Fruit fly (Drosophila melanogaster) whole organism, prepupa: ENCODE measurements around the gene Bka.

ENCODE experiments used
- CG10631 ChIP-seq: fragments of 200-800 bp; sonication (Bioruptor generic); optimal IDR thresholded peaks from 2 replicates; lab custom pipeline; 2016; ENCODE audit warnings: missing biosample characterization, missing genetic modification characterization
- CG11294 ChIP-seq: fragments of 200-800 bp; sonication (Bioruptor generic); IDR thresholded peaks from 2 replicates; pipeline ENCODE4 v1.3.6; 2022; ENCODE audit warnings: missing biosample characterization, missing genetic modification characterization
- CG15336 ChIP-seq: fragments of 200-800 bp; sonication (Bioruptor generic); IDR thresholded peaks from 2 replicates; pipeline ENCODE4 v1.3.6; 2022; ENCODE audit warnings: missing biosample characterization, missing genetic modification characterization
- CG1621 ChIP-seq: fragments of 200-800 bp; sonication (Bioruptor generic); optimal IDR thresholded peaks from 3 replicates; lab custom pipeline; 2018; ENCODE audit warnings: missing biosample characterization, mild to moderate bottlenecking, missing genetic modification characterization
- CG16779 ChIP-seq: fragments of 200-800 bp; sonication (Bioruptor generic); optimal IDR thresholded peaks from 3 replicates; lab custom pipeline; 2017; ENCODE audit warnings: missing biosample characterization, mild to moderate bottlenecking, missing genetic modification characterization
- CG3032 ChIP-seq: fragments of 200-800 bp; optimal IDR thresholded peaks from 2 replicates; lab custom pipeline; 2019; ENCODE audit warnings: missing biosample characterization, mild to moderate bottlenecking, missing genetic modification characterization, moderate library complexity
- CG31627 ChIP-seq: fragments of 200-800 bp; sonication (Bioruptor generic); optimal IDR thresholded peaks from 3 replicates; lab custom pipeline; 2016; ENCODE audit warnings: missing biosample characterization, missing genetic modification characterization
- CG34406 ChIP-seq: fragments of 200-800 bp; sonication (Bioruptor generic); optimal IDR thresholded peaks from 3 replicates; lab custom pipeline; 2016; ENCODE audit warnings: missing biosample characterization, missing genetic modification characterization
- CG3919 ChIP-seq: fragments of 200-800 bp; sonication (Bioruptor generic); optimal IDR thresholded peaks from 3 replicates; lab custom pipeline; 2016; ENCODE audit warnings: missing biosample characterization, missing genetic modification characterization
- CG4318 ChIP-seq: fragments of 200-800 bp; sonication (Bioruptor generic); optimal IDR thresholded peaks from 3 replicates; lab custom pipeline; 2017; ENCODE audit warnings: missing biosample characterization, mild to moderate bottlenecking, missing genetic modification characterization
- CG6163 ChIP-seq: fragments of 200-800 bp; sonication (Bioruptor generic); IDR thresholded peaks from 3 replicates; pipeline ENCODE4 v1.3.6; 2022; ENCODE audit warnings: missing biosample characterization, missing genetic modification characterization
- CG6276 ChIP-seq: fragments of 200-800 bp; sonication (Bioruptor generic); optimal IDR thresholded peaks from 2 replicates; lab custom pipeline; 2017; ENCODE audit warnings: missing biosample characterization, mild to moderate bottlenecking, missing genetic modification characterization
- CG6792 ChIP-seq: fragments of 200-800 bp; sonication (Bioruptor generic); optimal IDR thresholded peaks from 3 replicates; lab custom pipeline; 2016; ENCODE audit warnings: missing biosample characterization, missing genetic modification characterization
- CG6808 ChIP-seq: fragments of 200-800 bp; sonication (Bioruptor generic); optimal IDR thresholded peaks from 3 replicates; lab custom pipeline; 2017; ENCODE audit warnings: missing biosample characterization, missing genetic modification characterization, mild to moderate bottlenecking, moderate library complexity, missing genetic modification reagents
- CG8119 ChIP-seq: fragments of 200-800 bp; sonication (Bioruptor generic); IDR thresholded peaks from 3 replicates; pipeline ENCODE4 v1.3.6; 2022; ENCODE audit warnings: missing biosample characterization, missing genetic modification characterization
- CG9139 ChIP-seq: fragments of 200-800 bp; sonication (Bioruptor generic); optimal IDR thresholded peaks from 3 replicates; lab custom pipeline; 2017; ENCODE audit warnings: missing biosample characterization, mild to moderate bottlenecking, missing genetic modification characterization
- Eip75B ChIP-seq: fragments of 200-800 bp; sonication (Bioruptor generic); optimal IDR thresholded peaks from 3 replicates; lab custom pipeline; 2016; ENCODE audit warnings: missing biosample characterization, missing genetic modification characterization
- Eip78C ChIP-seq: fragments of 200-800 bp; sonication (Bioruptor generic); peaks from one replicate; lab custom pipeline; 2016; ENCODE audit warnings: missing biosample characterization, missing genetic modification characterization
- Ets21C ChIP-seq: fragments of 200-800 bp; sonication (Bioruptor generic); optimal IDR thresholded peaks from 3 replicates; lab custom pipeline; 2016; ENCODE audit warnings: missing biosample characterization, missing genetic modification characterization
- Ets96B ChIP-seq: fragments of 200-800 bp; optimal IDR thresholded peaks from 2 replicates; lab custom pipeline; 2019; ENCODE audit warnings: missing biosample characterization, mild to moderate bottlenecking, missing genetic modification characterization, moderate library complexity
- Gug ChIP-seq: fragments of 200-800 bp; sonication (Bioruptor generic); IDR thresholded peaks from 2 replicates; pipeline ENCODE4 v1.3.6; 2022; ENCODE audit warnings: missing biosample characterization, missing genetic modification characterization
- Hr39 ChIP-seq: fragments of 200-800 bp; sonication (Bioruptor generic); optimal IDR thresholded peaks from 2 replicates; lab custom pipeline; 2016; ENCODE audit warnings: missing biosample characterization, missing genetic modification characterization
- Hr4 ChIP-seq: fragments of 200-800 bp; sonication (Bioruptor generic); optimal IDR thresholded peaks from 3 replicates; lab custom pipeline; 2016; ENCODE audit warnings: missing biosample characterization, missing genetic modification characterization
- OdsH ChIP-seq: fragments of 200-800 bp; sonication (Bioruptor generic); optimal IDR thresholded peaks from 3 replicates; lab custom pipeline; 2016; ENCODE audit warnings: missing biosample characterization, missing genetic modification characterization
- Sox102F ChIP-seq: fragments of 200-800 bp; sonication (Bioruptor generic); optimal IDR thresholded peaks from 2 replicates; lab custom pipeline; 2016; ENCODE audit warnings: missing biosample characterization, mild to moderate bottlenecking, missing genetic modification characterization
- Sox14 ChIP-seq: fragments of 200-800 bp; sonication (Bioruptor generic); optimal IDR thresholded peaks from 3 replicates; lab custom pipeline; 2016; ENCODE audit warnings: missing biosample characterization, missing genetic modification characterization
- Sox15 ChIP-seq: fragments of 200-800 bp; sonication (Bioruptor generic); optimal IDR thresholded peaks from 3 replicates; lab custom pipeline; 2016; ENCODE audit warnings: missing biosample characterization, missing genetic modification characterization
- achi ChIP-seq: fragments of 200-800 bp; sonication (Bioruptor generic); optimal IDR thresholded peaks from 3 replicates; lab custom pipeline; 2016; ENCODE audit warnings: missing biosample characterization, missing genetic modification characterization
- acj6 ChIP-seq: fragments of 200-800 bp; sonication (Bioruptor generic); optimal IDR thresholded peaks from 3 replicates; lab custom pipeline; 2016; ENCODE audit warnings: missing biosample characterization, missing genetic modification characterization
- dsx ChIP-seq: fragments of 200-800 bp; optimal IDR thresholded peaks from 3 replicates; lab custom pipeline; 2019; ENCODE audit warnings: missing biosample characterization, mild to moderate bottlenecking, missing genetic modification characterization, moderate library complexity; ENCODE audit not compliant: poor library complexity, severe bottlenecking
- eg ChIP-seq: fragments of 200-800 bp; sonication (Bioruptor generic); IDR thresholded peaks from 3 replicates; pipeline ENCODE4 v1.3.6; 2022; ENCODE audit warnings: missing biosample characterization, missing genetic modification characterization
- esn ChIP-seq: fragments of 200-800 bp; sonication (Bioruptor generic); optimal IDR thresholded peaks from 2 replicates; lab custom pipeline; 2016; ENCODE audit warnings: missing biosample characterization, mild to moderate bottlenecking, missing genetic modification characterization, moderate library complexity
- fd59A ChIP-seq: fragments of 200-800 bp; sonication (Bioruptor generic); optimal IDR thresholded peaks from 2 replicates; lab custom pipeline; 2017; ENCODE audit warnings: missing biosample characterization, mild to moderate bottlenecking, missing genetic modification characterization, missing genetic modification reagents
- fkh ChIP-seq: fragments of 200-800 bp; sonication (Bioruptor generic); optimal IDR thresholded peaks from 3 replicates; lab custom pipeline; 2017; ENCODE audit warnings: missing biosample characterization, mild to moderate bottlenecking, missing genetic modification characterization, moderate library complexity
- lz ChIP-seq: fragments of 200-800 bp; sonication (Bioruptor generic); optimal IDR thresholded peaks from 3 replicates; lab custom pipeline; 2016; ENCODE audit warnings: missing biosample characterization, missing genetic modification characterization
- net ChIP-seq: fragments of 200-800 bp; sonication (Bioruptor generic); optimal IDR thresholded peaks from 3 replicates; lab custom pipeline; 2016; ENCODE audit warnings: missing biosample characterization, missing genetic modification characterization
- pdm3 ChIP-seq: fragments of 200-800 bp; sonication (Bioruptor generic); optimal IDR thresholded peaks from 3 replicates; lab custom pipeline; 2016; ENCODE audit warnings: missing biosample characterization, missing genetic modification characterization
- salr ChIP-seq, 2 experiments: fragments of 200-800 bp; sonication (Bioruptor generic); optimal IDR thresholded peaks; 3 replicates each; lab custom pipeline; 2016 to 2018; ENCODE audit warnings: missing biosample characterization in 2 of 2, missing genetic modification characterization in 2 of 2, mild to moderate bottlenecking in 1 of 2
- spab ChIP-seq: fragments of 200-800 bp; sonication (Bioruptor generic); optimal IDR thresholded peaks from 2 replicates; lab custom pipeline; 2017; ENCODE audit warnings: missing biosample characterization, mild to moderate bottlenecking, missing genetic modification characterization, missing genetic modification reagents
- ss ChIP-seq, 2 experiments: fragments of 200-800 bp; sonication (Bioruptor generic); optimal IDR thresholded peaks; 2 replicates in 1 of 2; 3 replicates in 1 of 2; lab custom pipeline; 2017 to 2018; ENCODE audit warnings: mild to moderate bottlenecking in 2 of 2, missing biosample characterization in 2 of 2, missing genetic modification characterization in 2 of 2, moderate library complexity in 1 of 2
- svp ChIP-seq: fragments of 200-800 bp; sonication (Bioruptor generic); peaks from one replicate; lab custom pipeline; 2016; ENCODE audit warnings: missing biosample characterization, missing genetic modification characterization
- topi ChIP-seq: fragments of 200-800 bp; sonication (Bioruptor generic); optimal IDR thresholded peaks from 3 replicates; lab custom pipeline; 2016; ENCODE audit warnings: missing biosample characterization, missing genetic modification characterization
- vri ChIP-seq: fragments of 200-800 bp; sonication (Bioruptor generic); optimal IDR thresholded peaks from 3 replicates; lab custom pipeline; 2016; ENCODE audit warnings: missing biosample characterization, mild to moderate bottlenecking, missing genetic modification characterization

The Bka gene

DNA sequence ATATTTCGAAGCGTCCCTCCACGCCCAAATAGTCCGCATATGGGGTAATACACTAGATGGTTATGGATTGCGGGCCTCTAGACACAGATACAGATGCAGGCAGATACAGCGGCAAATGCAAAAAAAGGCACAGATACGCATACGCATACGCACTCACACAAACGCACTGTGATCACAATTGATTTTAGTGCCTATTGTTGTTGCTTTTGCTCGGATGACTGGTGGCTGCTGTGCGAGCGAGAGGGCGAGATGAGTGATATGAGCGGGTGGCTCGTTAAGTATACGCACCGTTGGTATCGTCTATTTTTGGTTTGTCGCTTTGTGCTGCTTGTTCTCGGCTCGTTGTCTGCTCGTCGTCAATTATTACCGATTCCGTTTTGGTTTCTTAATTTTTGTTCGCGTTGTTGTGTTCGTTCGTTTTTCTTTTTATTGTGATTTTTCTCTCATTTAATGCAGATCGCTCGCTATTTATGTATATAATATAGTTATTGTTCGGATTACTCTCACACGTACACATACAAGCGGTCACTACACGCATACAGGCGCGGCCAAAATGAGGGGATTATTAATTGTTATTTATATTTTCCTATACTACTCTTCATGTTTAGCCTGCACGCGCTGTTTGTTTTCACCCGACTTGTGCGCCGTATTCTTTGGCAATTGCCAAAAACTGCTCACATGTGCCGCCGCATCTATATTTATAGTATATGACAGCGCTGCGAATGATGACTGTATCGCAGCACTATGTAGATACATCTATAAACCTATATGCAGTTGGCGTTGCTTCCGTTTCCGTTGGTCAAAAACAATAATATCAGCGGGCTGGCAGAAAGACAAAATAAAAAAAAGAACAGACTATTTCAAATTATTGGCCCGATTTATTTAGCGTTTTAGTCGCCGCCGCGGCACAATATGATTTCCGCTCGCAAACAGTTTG lies 12.5 kb downstream of the Bka start (continued):
- TF ChIP-seq CG6276 (GFP tag; lab: Kevin White, UChicago) (no peak), Gug (GFP tag; lab: Robert Waterston, UW) (no peak), CG3032 (tag; lab: Kevin White, UChicago) (no peak), dsx (peak; percentile 30)
- TF ChIP-seq, all 60 proteins: peak for 11

DNA sequence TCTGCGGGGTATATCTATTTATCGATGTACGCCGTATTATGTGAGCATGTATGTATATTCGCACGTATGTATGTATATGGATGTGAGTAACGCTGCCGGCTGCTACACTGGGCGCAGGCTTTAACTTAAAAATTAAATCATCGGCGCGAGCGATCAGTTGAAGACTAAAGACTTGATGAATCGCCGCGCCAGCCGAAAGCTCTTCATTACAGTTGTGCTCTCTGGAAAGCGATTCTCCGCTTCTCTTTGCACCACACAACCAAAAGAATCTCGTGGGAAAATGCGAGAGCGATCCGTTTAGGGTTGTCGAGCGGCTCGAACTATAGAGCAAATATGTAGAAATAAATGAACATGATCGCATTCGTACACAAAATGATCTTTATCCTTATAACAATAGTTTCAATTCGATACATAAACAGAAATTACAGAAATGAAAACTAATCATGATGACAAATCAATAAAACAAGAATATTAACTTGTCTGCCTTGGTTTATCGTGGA lies 13.4 kb downstream of the Bka start, which contains the start of gene CG13124:
Gene CG13124, minus strand, starts transcription at position 166 of the 500 bp plus-strand sequence.
- TF ChIP-seq CG8119: peak; percentile 25; the same call in 1 of the 3 replicates
- peak; percentile 21 for TF ChIP-seq OdsH (GFP tag; lab: Kevin White, UChicago)
- TF ChIP-seq achi: peak; percentile 28
- TF ChIP-seq ss (GFP tag; optimal IDR thresholded peaks at IDR 0.05; lab: Kevin White, UChicago): peak; percentile 20 to 29
- TF ChIP-seq salr (GFP tag; optimal IDR thresholded peaks at IDR 0.05; lab: Kevin White, UChicago): no peak
- peak; percentile 33 for TF ChIP-seq esn
- peak; percentile 71; the same call in 2 of the 3 replicates for TF ChIP-seq eg (GFP tag; lab: Robert Waterston, UW)
- peak; percentile 12 for TF ChIP-seq fkh
- peak; percentile 7 for TF ChIP-seq CG6808
- TF ChIP-seq net (GFP tag; lab: Kevin White, UChicago): peak; percentile 37
- peak; percentile 32 for TF ChIP-seq CG3919 (GFP tag; lab: Kevin White, UChicago)
- TF ChIP-seq CG1621 (tag; lab: Kevin White, UChicago): no peak
- no peak for TF ChIP-seq CG10631 (GFP tag; lab: Kevin White, UChicago)
- TF ChIP-seq topi (GFP tag; lab: Kevin White, UChicago): peak; percentile 7
- TF ChIP-seq Hr4 (GFP tag; lab: Kevin White, UChicago): peak; percentile 46
- peak; percentile 13 for TF ChIP-seq Sox102F (GFP tag; lab: Kevin White, UChicago)
- peak; percentile 13 for TF ChIP-seq CG9139 (GFP tag; lab: Kevin White, UChicago)
- peak; percentile 27 for TF ChIP-seq CG16779 (tag; lab: Kevin White, UChicago)
- peak; percentile 8 for TF ChIP-seq Sox14 (GFP tag; lab: Kevin White, UChicago)
- TF ChIP-seq Eip78C (GFP tag; lab: Kevin White, UChicago): peak; percentile 72
- TF ChIP-seq CG34406 (GFP tag; lab: Kevin White, UChicago): peak; percentile 17
- no peak for TF ChIP-seq CG31627 (GFP tag; lab: Kevin White, UChicago)
- TF ChIP-seq CG6163 (GFP tag; lab: Robert Waterston, UW): 0 out of 3 replicates have a peak, but pooled peaks have one; percentile 39
- TF ChIP-seq CG6276 (GFP tag; lab: Kevin White, UChicago): peak; percentile 19
- no peak for TF ChIP-seq spab (GFP tag; lab: Kevin White, UChicago)
- TF ChIP-seq CG15336: peak; percentile 65
- TF ChIP-seq CG6792: no peak
- TF ChIP-seq svp (GFP tag; lab: Kevin White, UChicago): no peak
- peak; percentile 6 for TF ChIP-seq pdm3 (GFP tag; lab: Kevin White, UChicago)
- TF ChIP-seq lz (GFP tag; lab: Kevin White, UChicago): no peak
- no peak for TF ChIP-seq Eip75B (GFP tag; lab: Kevin White, UChicago)
- peak; percentile 9 for TF ChIP-seq acj6 (GFP tag; lab: Kevin White, UChicago)
- peak; percentile 60 for TF ChIP-seq vri
- TF ChIP-seq, all 60 proteins: peak for 24

DNA sequence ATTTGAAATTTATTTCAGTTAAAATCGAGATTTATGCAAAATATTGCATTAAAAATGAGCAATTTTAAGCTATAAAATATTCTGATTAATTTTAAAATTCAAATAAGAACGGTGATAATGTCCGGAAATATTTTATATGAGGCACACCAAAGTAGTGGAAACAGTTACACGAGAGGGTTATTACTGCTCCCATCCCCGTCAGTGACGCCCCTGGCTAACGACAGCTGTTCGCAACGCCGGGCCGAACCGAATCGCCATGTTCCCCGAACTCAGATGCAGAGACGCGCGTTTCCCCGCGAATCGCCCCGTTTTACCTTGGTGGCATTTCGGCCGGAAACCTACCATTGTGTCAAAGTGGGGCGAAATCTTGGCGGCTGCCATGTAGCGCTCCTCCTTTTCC lies 16.7 kb downstream of the Bka start:
- no peak for TF ChIP-seq vri
- no peak for TF ChIP-seq CG16779 (tag; lab: Kevin White, UChicago)
- TF ChIP-seq Hr4 (GFP tag; lab: Kevin White, UChicago): peak; percentile 67
- peak; percentile 28 for TF ChIP-seq pdm3 (GFP tag; lab: Kevin White, UChicago)
- no peak for TF ChIP-seq CG9139 (GFP tag; lab: Kevin White, UChicago)
- TF ChIP-seq net (GFP tag; lab: Kevin White, UChicago): peak; percentile 37
- TF ChIP-seq CG11294 (GFP tag; lab: Robert Waterston, UW): no peak
- no peak for TF ChIP-seq CG6792
- no peak for TF ChIP-seq CG1621 (tag; lab: Kevin White, UChicago)
- TF ChIP-seq eg (GFP tag; lab: Robert Waterston, UW): peak; percentile 80
- TF ChIP-seq fd59A (GFP tag; lab: Kevin White, UChicago): no peak
- no peak for TF ChIP-seq Ets21C
- TF ChIP-seq Sox15: no peak
- TF ChIP-seq CG4318: no peak
- no peak for TF ChIP-seq Ets96B (tag; lab: Kevin White, UChicago)
- no peak for TF ChIP-seq CG10631 (GFP tag; lab: Kevin White, UChicago)
- peak; percentile 13 for TF ChIP-seq Hr39 (GFP tag; lab: Kevin White, UChicago)
- TF ChIP-seq CG8119: peak; percentile 28; the same call in 2 of the 3 replicates
- peak; percentile 16 for TF ChIP-seq Eip75B (GFP tag; lab: Kevin White, UChicago)
- no peak for TF ChIP-seq topi (GFP tag; lab: Kevin White, UChicago)
- TF ChIP-seq CG15336: no peak
- no peak for TF ChIP-seq esn
- TF ChIP-seq achi: peak; percentile 6
